Worm (Caenorhabditis elegans) whole organism, L1 larva: ENCODE results near the gene unc-119.
A peak's percentile ranks its signal among the peaks of the same experiment; 100 is the strongest.

Experiments used
- C04F5.9 ChIP-seq: sonication (generic microtip); optimal IDR thresholded peaks from 2 replicates; lab custom pipeline; 2016; ENCODE audit warnings: missing genetic modification characterization, missing compliant biosample characterization
- C34B4.2 ChIP-seq: sonication (generic microtip); optimal IDR thresholded peaks from 2 replicates; lab custom pipeline; 2017; ENCODE audit warnings: mild to moderate bottlenecking, missing genetic modification characterization, missing compliant biosample characterization
- aha-1 ChIP-seq: fragments of 150-350 bp; optimal IDR thresholded peaks from 2 replicates; lab custom pipeline; 2014; ENCODE audit warnings: missing biosample characterization, missing genetic modification characterization
- aly-2 ChIP-seq: fragments of 150-350 bp; optimal IDR thresholded peaks from 2 replicates; lab custom pipeline; 2014; ENCODE audit warnings: missing biosample characterization, missing genetic modification characterization
- blmp-1 ChIP-seq: fragments of 150-350 bp; optimal IDR thresholded peaks from 2 replicates; lab custom pipeline; 2014; ENCODE audit warnings: missing biosample characterization, missing genetic modification characterization
- ceh-82 ChIP-seq, 3 experiments: fragments of 150-350 bp in 1 of 3; sonication (generic microtip) in 2 of 3; optimal IDR thresholded peaks; 2 replicates each; lab custom pipeline; 2014 to 2017; ENCODE audit warnings: missing biosample characterization in 3 of 3, missing genetic modification characterization in 3 of 3
- ces-1 ChIP-seq: fragments of 150-350 bp; optimal IDR thresholded peaks from 2 replicates; lab custom pipeline; 2014; ENCODE audit warnings: missing biosample characterization, missing genetic modification reagents, missing genetic modification characterization
- dpl-1 ChIP-seq, 3 experiments: fragments of 150-350 bp in 2 of 3; sonication (generic microtip) in 1 of 3; optimal IDR thresholded peaks; 2 replicates each; lab custom pipeline; 2014 to 2017; ENCODE audit warnings: missing biosample characterization in 3 of 3, missing genetic modification characterization in 3 of 3, missing genetic modification reagents in 3 of 3
- dsc-1 ChIP-seq: sonication (generic microtip); optimal IDR thresholded peaks from 2 replicates; lab custom pipeline; 2016; ENCODE audit warnings: mild to moderate bottlenecking, missing genetic modification characterization, missing compliant biosample characterization
- efl-1 ChIP-seq, 4 experiments: fragments of 150-350 bp; optimal IDR thresholded peaks in 3 of 4; peaks in 1 of 4; 1 replicate in 1 of 4; 2 replicates in 3 of 4; lab custom pipeline; 2014; ENCODE audit warnings: missing biosample characterization in 2 of 4, missing genetic modification characterization in 2 of 4, missing genetic modification reagents in 2 of 4
- egl-13 ChIP-seq: sonication (generic microtip); optimal IDR thresholded peaks from 2 replicates; lab custom pipeline; 2016; ENCODE audit warnings: missing genotype, missing genetic modification reagents, missing genetic modification characterization, missing compliant biosample characterization
- elt-2 ChIP-seq: sonication (generic microtip); optimal IDR thresholded peaks from 2 replicates; lab custom pipeline; 2016; ENCODE audit warnings: missing genetic modification characterization, mild to moderate bottlenecking, inconsistent platforms, missing compliant biosample characterization, missing genetic modification reagents
- fkh-8 ChIP-seq: sonication (generic microtip); optimal IDR thresholded peaks from 2 replicates; lab custom pipeline; 2016; ENCODE audit warnings: mild to moderate bottlenecking, missing genetic modification characterization, missing compliant biosample characterization
- fos-1 ChIP-seq: fragments of 150-350 bp; optimal IDR thresholded peaks from 2 replicates; lab custom pipeline; 2014; ENCODE audit warnings: missing biosample characterization, missing genetic modification characterization
- hpl-2 ChIP-seq: fragments of 150-350 bp; optimal IDR thresholded peaks from 2 replicates; lab custom pipeline; 2014; ENCODE audit warnings: missing biosample characterization, missing genetic modification reagents, missing genetic modification characterization
- jun-1 ChIP-seq: fragments of 150-350 bp; optimal IDR thresholded peaks from 2 replicates; lab custom pipeline; 2014; ENCODE audit warnings: missing biosample characterization, missing genetic modification reagents, missing genetic modification characterization
- lin-13 ChIP-seq: fragments of 150-350 bp; optimal IDR thresholded peaks from 2 replicates; lab custom pipeline; 2014; ENCODE audit warnings: missing biosample characterization, missing genetic modification reagents, missing genetic modification characterization
- lin-15B ChIP-seq: fragments of 150-350 bp; sonication (generic microtip); optimal IDR thresholded peaks from 3 replicates; lab custom pipeline; 2014; ENCODE audit warnings: missing biosample characterization, missing genetic modification characterization
- lin-35 ChIP-seq, 2 experiments: fragments of 150-350 bp; optimal IDR thresholded peaks; 2 replicates each; lab custom pipeline; 2014; ENCODE audit warnings: missing biosample characterization in 2 of 2, missing genetic modification characterization in 2 of 2, missing genetic modification reagents in 2 of 2
- lsy-2 ChIP-seq, 2 experiments: fragments of 150-350 bp; optimal IDR thresholded peaks; 2 replicates each; lab custom pipeline; 2014; ENCODE audit warnings: missing biosample characterization in 2 of 2, missing genetic modification characterization in 2 of 2
- mef-2 ChIP-seq: fragments of 150-350 bp; optimal IDR thresholded peaks from 2 replicates; lab custom pipeline; 2014; ENCODE audit warnings: missing biosample characterization, missing genetic modification characterization
- nhr-11 ChIP-seq: fragments of 150-350 bp; optimal IDR thresholded peaks from 2 replicates; lab custom pipeline; 2014; ENCODE audit warnings: missing biosample characterization, missing genetic modification characterization
- nhr-12 ChIP-seq: sonication (generic microtip); optimal IDR thresholded peaks from 2 replicates; lab custom pipeline; 2017; ENCODE audit warnings: missing biosample characterization, missing genetic modification characterization
- nhr-28 ChIP-seq: fragments of 150-350 bp; optimal IDR thresholded peaks from 2 replicates; lab custom pipeline; 2014; ENCODE audit warnings: missing biosample characterization, missing genetic modification characterization
- nhr-47 ChIP-seq: sonication (generic microtip); optimal IDR thresholded peaks from 2 replicates; lab custom pipeline; 2016; ENCODE audit warnings: mild to moderate bottlenecking, missing genetic modification characterization, moderate library complexity, missing compliant biosample characterization
- nhr-76 ChIP-seq: sonication (generic microtip); optimal IDR thresholded peaks from 2 replicates; lab custom pipeline; 2017; ENCODE audit warnings: missing biosample characterization, missing genetic modification characterization
- rnt-1 ChIP-seq: sonication (generic microtip); optimal IDR thresholded peaks from 2 replicates; lab custom pipeline; 2016; ENCODE audit warnings: mild to moderate bottlenecking, missing genetic modification characterization, moderate library complexity, missing compliant biosample characterization
- skn-1 ChIP-seq: fragments of 150-350 bp; optimal IDR thresholded peaks from 2 replicates; lab custom pipeline; 2014; ENCODE audit warnings: missing biosample characterization, missing genetic modification characterization
- swsn-7 ChIP-seq: sonication (generic microtip); optimal IDR thresholded peaks from 2 replicates; lab custom pipeline; 2016; ENCODE audit warnings: missing genetic modification characterization, missing compliant biosample characterization
- tbx-2 ChIP-seq: sonication (generic microtip); optimal IDR thresholded peaks from 2 replicates; lab custom pipeline; 2016; ENCODE audit warnings: missing genetic modification characterization, missing compliant biosample characterization
- unc-62 ChIP-seq: fragments of 150-350 bp; optimal IDR thresholded peaks from 2 replicates; lab custom pipeline; 2014; ENCODE audit warnings: missing biosample characterization, missing genetic modification reagents, missing genetic modification characterization
- xbp-1 ChIP-seq: sonication (generic microtip); optimal IDR thresholded peaks from 2 replicates; lab custom pipeline; 2016; ENCODE audit warnings: missing genetic modification characterization, missing compliant biosample characterization
- zag-1 ChIP-seq: fragments of 150-350 bp; optimal IDR thresholded peaks from 2 replicates; lab custom pipeline; 2014; ENCODE audit warnings: missing biosample characterization, missing genetic modification characterization
- zip-4 ChIP-seq: fragments of 200-800 bp; sonication (Bioruptor generic); optimal IDR thresholded peaks from 2 replicates; lab custom pipeline; 2018; ENCODE audit warnings: mild to moderate bottlenecking, missing genetic modification characterization, moderate library complexity, missing compliant biosample characterization
- ztf-11 ChIP-seq, 2 experiments: sonication (generic microtip); optimal IDR thresholded peaks; 2 replicates each; lab custom pipeline; 2016 to 2017; ENCODE audit warnings: missing genetic modification characterization in 2 of 2, missing biosample characterization in 1 of 2, missing compliant biosample characterization in 1 of 2

Gene unc-119

ce11 chrIII:10905112-10905511 is 2.7 kb downstream of the unc-119 start (continued):
- no peak for TF ChIP-seq nhr-76
- TF ChIP-seq nhr-28 (tag; lab: Kevin White, UChicago) = no peak
- peak; percentile 37 for TF ChIP-seq swsn-7
- TF ChIP-seq ztf-11 (tag; optimal IDR thresholded peaks at IDR 0.05; lab: Kevin White, UChicago) = peak in 1 of 2 experiments; percentile 28
- no peak for TF ChIP-seq mef-2 (tag; lab: Kevin White, UChicago)
- peak; percentile 34 for TF ChIP-seq tbx-2
- peak; percentile 51 for TF ChIP-seq egl-13 (tag; lab: Kevin White, UChicago)
- TF ChIP-seq lsy-2 (tag; optimal IDR thresholded peaks at IDR 0.05; lab: Kevin White, UChicago) = peak; percentile 5 to 39
- TF ChIP-seq C34B4.2 (tag; lab: Kevin White, UChicago) = no peak
- TF ChIP-seq nhr-47 (tag; lab: Kevin White, UChicago) = peak; percentile 55
- no peak for TF ChIP-seq zag-1 (tag; lab: Kevin White, UChicago)
- TF ChIP-seq dpl-1 (GFP tag; optimal IDR thresholded peaks at IDR 0.05; lab: Kevin White, UChicago) = peak in 2 of 3 experiments; percentile 68 to 78
- TF ChIP-seq lin-13 (GFP tag; lab: Kevin White, UChicago) = peak; percentile 5
- TF ChIP-seq ces-1 (GFP tag; lab: Kevin White, UChicago) = no peak
- no peak for TF ChIP-seq aly-2
- no peak for TF ChIP-seq nhr-12 (tag; lab: Kevin White, UChicago)
- TF ChIP-seq elt-2 (tag; lab: Kevin White, UChicago) = no peak

ce11 chrIII:10906325-10906724 is 3.9 kb downstream of the unc-119 start:
- TF ChIP-seq hpl-2 (GFP tag; lab: Kevin White, UChicago) (no peak), lsy-2 (tag; optimal IDR thresholded peaks at IDR 0.05; lab: Kevin White, UChicago) (peak in 1 of 2 experiments; percentile 26), C04F5.9 (tag; lab: Kevin White, UChicago) (no peak), nhr-47 (tag; lab: Kevin White, UChicago) (peak; percentile 8), aha-1 (no peak), skn-1 (tag; lab: Kevin White, UChicago) (no peak), nhr-11 (no peak), xbp-1 (tag; lab: Kevin White, UChicago) (no peak), swsn-7 (no peak), tbx-2 (no peak), dsc-1 (tag; lab: Kevin White, UChicago) (peak; percentile 9), dpl-1 (GFP tag; optimal IDR thresholded peaks at IDR 0.05; lab: Kevin White, UChicago) (peak in 2 of 3 experiments; percentile 22 to 48), jun-1 (no peak), ceh-82 (tag; optimal IDR thresholded peaks at IDR 0.05; lab: Kevin White, UChicago) (peak in 1 of 3 experiments; percentile 17), unc-62 (GFP tag; lab: Kevin White, UChicago) (no peak), blmp-1 (no peak), rnt-1 (tag; lab: Kevin White, UChicago) (no peak), lin-15B (tag; lab: Kevin White, UChicago) (no peak), mef-2 (tag; lab: Kevin White, UChicago) (no peak), efl-1 (optimal IDR thresholded peaks at IDR 0.05; lab: Kevin White, UChicago) (peak in 1 of 2 experiments; percentile 9), efl-1 (GFP tag; optimal IDR thresholded peaks at IDR 0.05 in 1 of 2; lab: Kevin White, UChicago) (peak; percentile 27 to 96), fkh-8 (tag; lab: Kevin White, UChicago) (peak; percentile 73), egl-13 (tag; lab: Kevin White, UChicago) (no peak), fos-1 (tag; lab: Kevin White, UChicago) (no peak), zip-4 (GFP tag; lab: Kevin White, UChicago) (no peak)
- TF ChIP-seq, all 84 proteins: peak for 7

- no peak for TF ChIP-seq efl-1 (optimal IDR thresholded peaks at IDR 0.05; lab: Kevin White, UChicago)
- TF ChIP-seq efl-1 (GFP tag; optimal IDR thresholded peaks at IDR 0.05 in 1 of 2; lab: Kevin White, UChicago) = peak; percentile 40 to 97
- TF ChIP-seq egl-13 (tag; lab: Kevin White, UChicago) = no peak
- no peak for TF ChIP-seq nhr-47 (tag; lab: Kevin White, UChicago)
- peak in 1 of 2 experiments; percentile 27 for TF ChIP-seq lin-35 (GFP tag; optimal IDR thresholded peaks at IDR 0.05; lab: Kevin White, UChicago)
- TF ChIP-seq dpl-1 (GFP tag; optimal IDR thresholded peaks at IDR 0.05; lab: Kevin White, UChicago) = peak in 2 of 3 experiments; percentile 27 to 62
Measured at ce11 chrIII:10907678-10908217, 5.3 kb downstream of the unc-119 start.
